Worm (Caenorhabditis elegans): ENCODE results near the gene cct-2.

DNA sequence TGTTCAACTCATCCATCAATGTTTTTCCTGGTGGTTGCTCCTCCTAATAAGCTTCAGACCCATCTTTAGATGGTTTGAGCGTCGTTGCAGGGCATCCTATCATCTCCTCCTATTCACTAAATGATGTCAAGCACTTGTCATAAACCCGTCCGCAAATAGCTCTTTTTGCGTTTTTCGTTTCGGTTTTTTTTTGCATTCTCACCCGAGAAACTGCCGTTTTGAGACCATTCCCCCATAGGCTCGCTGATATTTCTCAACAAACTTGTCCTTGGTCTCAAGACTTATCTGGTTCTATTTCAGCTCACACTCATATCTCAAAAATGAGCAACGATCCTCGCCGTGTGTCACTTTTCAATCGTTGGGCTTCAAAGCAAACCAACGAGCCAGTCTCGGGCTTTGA lies 32.9 kb downstream of the cct-2 start, which contains the start of gene cal-2:
- TF ChIP-seq elt-2 (tag; optimal IDR thresholded peaks at IDR 0.05) = no peak
- TF ChIP-seq ama-1 (optimal IDR thresholded peaks at IDR 0.05) = no peak
- no peak for TF ChIP-seq nhr-28 (tag; optimal IDR thresholded peaks at IDR 0.05)
- no peak for TF ChIP-seq ceh-82 (tag; optimal IDR thresholded peaks at IDR 0.05)
- no peak for TF ChIP-seq ztf-11 (tag; optimal IDR thresholded peaks at IDR 0.05)
- no peak for TF ChIP-seq nhr-237 (tag; optimal IDR thresholded peaks at IDR 0.05)
